ENCODE assay signal across 7 worm cellular contexts in genomic region chrIII:2053433-2053832, ce11.
TF ChIP-seq lines count a peak whose summit lies in the region.

No protein-coding gene starts in this region.

TF ChIP-seq in whole organism, L1 larva, 84 proteins besides CTCF, POLR2A, EP300 and RAD21:
- TF ChIP-seq efl-1 (optimal IDR thresholded peaks at IDR 0.05; lab: Kevin White, UChicago) (no peak), efl-1 (GFP tag; optimal IDR thresholded peaks at IDR 0.05 in 1 of 2; lab: Kevin White, UChicago) (peak in 1 of 2 experiments; percentile 27), pqm-1 (tag; optimal IDR thresholded peaks at IDR 0.05; lab: Kevin White, UChicago) (peak; percentile 65), fkh-4 (tag; optimal IDR thresholded peaks at IDR 0.05; lab: Kevin White, UChicago; ENCODE audit: borderline replicate concordance) (no peak), elt-2 (tag; optimal IDR thresholded peaks at IDR 0.05; lab: Kevin White, UChicago) (peak; percentile 87)
TF ChIP-seq in whole organism, L1 larva: peak in this region for 3.

TF ChIP-seq in whole organism, L2 larva, 48 proteins besides CTCF, POLR2A, EP300 and RAD21:
- TF ChIP-seq mab-5 (tag; optimal IDR thresholded peaks at IDR 0.05; lab: Kevin White, UChicago) = no peak
- TF ChIP-seq fos-1 (tag; optimal IDR thresholded peaks at IDR 0.05; lab: Kevin White, UChicago) = peak; percentile 80
- peak; percentile 22 for TF ChIP-seq sma-9 (GFP tag; optimal IDR thresholded peaks at IDR 0.05; lab: Kevin White, UChicago)
- TF ChIP-seq sma-9 (tag; optimal IDR thresholded peaks at IDR 0.05; lab: Kevin White, UChicago) = no peak

TF ChIP-seq in whole organism, L3 larva, 47 proteins besides CTCF, POLR2A, EP300 and RAD21:
- TF ChIP-seq elt-3 (tag; optimal IDR thresholded peaks at IDR 0.05; lab: Kevin White, UChicago) (peak in 1 of 3 experiments; percentile 45), elt-2 (tag; optimal IDR thresholded peaks at IDR 0.05; lab: Kevin White, UChicago) (peak; percentile 84), pqm-1 (tag; optimal IDR thresholded peaks at IDR 0.05; lab: Kevin White, UChicago) (peak; percentile 80), tbx-2 (tag; optimal IDR thresholded peaks at IDR 0.05; lab: Kevin White, UChicago) (no peak)

TF ChIP-seq in whole organism, L4 larva, 104 proteins besides CTCF, POLR2A, EP300 and RAD21:
- TF ChIP-seq tra-1 (GFP tag; IDR thresholded peaks at IDR 0.05; lab: Robert Waterston, UW) (no peak), mxl-3 (GFP tag; optimal IDR thresholded peaks at IDR 0.05; lab: Kevin White, UChicago) (peak; percentile 21), nhr-28 (tag; optimal IDR thresholded peaks at IDR 0.05; lab: Kevin White, UChicago) (peak; percentile 71), pqm-1 (tag; optimal IDR thresholded peaks at IDR 0.05; lab: Kevin White, UChicago) (peak; percentile 94), dmd-6 (GFP tag; IDR thresholded peaks at IDR 0.05; lab: Robert Waterston, UW) (peak; percentile 22; the same call in 1 of the 2 replicates)

TF ChIP-seq in whole organism, late embryonic, 69 proteins besides CTCF, POLR2A, EP300 and RAD21:
- TF ChIP-seq hlh-30 (tag; optimal IDR thresholded peaks at IDR 0.05; lab: Kevin White, UChicago; ENCODE audit: insufficient read depth) (no peak), elt-2 (tag; optimal IDR thresholded peaks at IDR 0.05; lab: Kevin White, UChicago) (peak; percentile 98)
TF ChIP-seq in whole organism, late embryonic: peak in this region for 1.

TF ChIP-seq in whole organism, mixed stage, embryonic, 35 proteins besides CTCF, POLR2A, EP300 and RAD21:
- TF ChIP-seq elt-3 (tag; optimal IDR thresholded peaks at IDR 0.05; lab: Kevin White, UChicago) = peak; percentile 8
- TF ChIP-seq snpc-4 (tag; optimal IDR thresholded peaks at IDR 0.05; lab: Kevin White, UChicago) = no peak
- no peak for TF ChIP-seq mep-1 (tag; optimal IDR thresholded peaks at IDR 0.05; lab: Kevin White, UChicago)
TF ChIP-seq in whole organism, mixed stage, embryonic: peak in this region for 1.

TF ChIP-seq in whole organism, young adult, 124 proteins besides CTCF, POLR2A, EP300 and RAD21:
- TF ChIP-seq nhr-80 (tag; optimal IDR thresholded peaks at IDR 0.05; lab: Kevin White, UChicago) (peak; percentile 21), pha-4 (tag; optimal IDR thresholded peaks at IDR 0.05; lab: Kevin White, UChicago) (no peak), ZK185.1 (tag; optimal IDR thresholded peaks at IDR 0.05; lab: Kevin White, UChicago; ENCODE audit: poor library complexity, severe bottlenecking) (no peak), mcd-1 (GFP tag; IDR thresholded peaks at IDR 0.05; lab: Robert Waterston, UW) (no peak), F39B2.1 (GFP tag; IDR thresholded peaks at IDR 0.05; lab: Robert Waterston, UW) (no peak), egrh-3 (GFP tag; IDR thresholded peaks at IDR 0.05; lab: Robert Waterston, UW) (no peak), lag-1 (GFP tag; IDR thresholded peaks at IDR 0.05; lab: Robert Waterston, UW) (no peak), let-526 (GFP tag; IDR thresholded peaks at IDR 0.05; lab: Robert Waterston, UW) (no peak)
